Worm (Caenorhabditis elegans) whole organism, L1 larva: ENCODE results near the gene C24H11.1.

ENCODE experiments used
- blmp-1 ChIP-seq: fragments of 150-350 bp; optimal IDR thresholded peaks from 2 replicates; lab custom pipeline; 2014; ENCODE audit warnings: missing biosample characterization, missing genetic modification characterization
- ceh-82 ChIP-seq, 3 experiments: fragments of 150-350 bp in 1 of 3; sonication (generic microtip) in 2 of 3; optimal IDR thresholded peaks; 2 replicates each; lab custom pipeline; 2014 to 2017; ENCODE audit warnings: missing biosample characterization in 3 of 3, missing genetic modification characterization in 3 of 3
- ces-1 ChIP-seq: fragments of 150-350 bp; optimal IDR thresholded peaks from 2 replicates; lab custom pipeline; 2014; ENCODE audit warnings: missing biosample characterization, missing genetic modification reagents, missing genetic modification characterization
- efl-1 ChIP-seq, 4 experiments: fragments of 150-350 bp; optimal IDR thresholded peaks in 3 of 4; peaks in 1 of 4; 1 replicate in 1 of 4; 2 replicates in 3 of 4; lab custom pipeline; 2014; ENCODE audit warnings: missing biosample characterization in 2 of 4, missing genetic modification characterization in 2 of 4, missing genetic modification reagents in 2 of 4
- egl-13 ChIP-seq: sonication (generic microtip); optimal IDR thresholded peaks from 2 replicates; lab custom pipeline; 2016; ENCODE audit warnings: missing genotype, missing genetic modification reagents, missing genetic modification characterization, missing compliant biosample characterization
- fkh-4 ChIP-seq: sonication (generic microtip); optimal IDR thresholded peaks from 2 replicates; lab custom pipeline; 2016; ENCODE audit warnings: missing compliant biosample characterization, missing genetic modification characterization, borderline replicate concordance
- fos-1 ChIP-seq: fragments of 150-350 bp; optimal IDR thresholded peaks from 2 replicates; lab custom pipeline; 2014; ENCODE audit warnings: missing biosample characterization, missing genetic modification characterization
- lin-13 ChIP-seq: fragments of 150-350 bp; optimal IDR thresholded peaks from 2 replicates; lab custom pipeline; 2014; ENCODE audit warnings: missing biosample characterization, missing genetic modification reagents, missing genetic modification characterization
- mab-9 ChIP-seq: fragments of 200-800 bp; sonication (Bioruptor generic); IDR thresholded peaks from 2 replicates; pipeline ENCODE4 v1.3.6; 2022; ENCODE audit warnings: missing genetic modification reagents, missing genetic modification characterization, missing compliant biosample characterization
- nhr-11 ChIP-seq: fragments of 150-350 bp; optimal IDR thresholded peaks from 2 replicates; lab custom pipeline; 2014; ENCODE audit warnings: missing biosample characterization, missing genetic modification characterization
- nhr-237 ChIP-seq: fragments of 150-350 bp; optimal IDR thresholded peaks from 2 replicates; lab custom pipeline; 2014; ENCODE audit warnings: missing biosample characterization, missing genetic modification characterization
- skn-1 ChIP-seq: fragments of 150-350 bp; optimal IDR thresholded peaks from 2 replicates; lab custom pipeline; 2014; ENCODE audit warnings: missing biosample characterization, missing genetic modification characterization

DNA sequence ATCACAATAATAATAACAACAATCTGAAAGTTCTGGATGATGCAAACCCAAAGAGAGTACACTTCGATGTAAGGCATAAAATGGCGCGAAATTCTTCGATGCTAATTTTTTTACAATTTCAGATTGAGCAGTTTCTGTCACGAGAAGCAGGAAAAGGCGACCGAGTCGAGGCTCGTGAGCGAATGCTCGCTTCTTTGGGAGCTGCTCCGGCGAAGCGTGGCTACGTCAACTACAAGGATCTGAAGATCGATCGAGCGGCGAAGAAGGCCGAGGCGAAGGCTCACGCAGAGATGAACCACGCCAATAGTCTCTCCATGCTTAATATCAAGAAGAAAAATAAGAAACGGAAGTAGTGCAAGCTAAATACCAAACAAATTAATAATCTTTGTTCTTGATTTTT lies 36.6 kb downstream of the C24H11.1 start:
- no peak for TF ChIP-seq skn-1 (tag; lab: Kevin White, UChicago)
- no peak for TF ChIP-seq fos-1 (tag; lab: Kevin White, UChicago)
- no peak for TF ChIP-seq efl-1 (optimal IDR thresholded peaks at IDR 0.05; lab: Kevin White, UChicago)
- no peak for TF ChIP-seq efl-1 (GFP tag; optimal IDR thresholded peaks at IDR 0.05 in 1 of 2; lab: Kevin White, UChicago)
- no peak for TF ChIP-seq ces-1 (GFP tag; lab: Kevin White, UChicago)
- TF ChIP-seq nhr-11 (tag; lab: Kevin White, UChicago): no peak
- TF ChIP-seq nhr-237 (tag; lab: Kevin White, UChicago): no peak
- TF ChIP-seq blmp-1: no peak
- no peak for TF ChIP-seq fkh-4 (tag; lab: Kevin White, UChicago)
- TF ChIP-seq lin-13 (GFP tag; lab: Kevin White, UChicago): no peak
- TF ChIP-seq mab-9 (GFP tag; lab: Robert Waterston, UW): no peak
- no peak for TF ChIP-seq egl-13 (tag; lab: Kevin White, UChicago)
- TF ChIP-seq ceh-82 (tag; optimal IDR thresholded peaks at IDR 0.05; lab: Kevin White, UChicago): no peak
